Worm (Caenorhabditis elegans): Measurements from ENCODE around the gene ZK1248.4.

ce11 chrII:5777372-5777771, 41.0 kb upstream of the ZK1248.4 start:
- TF ChIP-seq ceh-13 (GFP tag; optimal IDR thresholded peaks at IDR 0.05): no peak
- no peak for TF ChIP-seq F13C5.2 (tag; optimal IDR thresholded peaks at IDR 0.05)
- no peak for TF ChIP-seq hmbx-1 (tag; optimal IDR thresholded peaks at IDR 0.05)
- no peak for TF ChIP-seq ceh-36 (tag; optimal IDR thresholded peaks at IDR 0.05)
- no peak for TF ChIP-seq scrt-1 (GFP tag; IDR thresholded peaks at IDR 0.05)
- no peak for TF ChIP-seq tbx-37 (GFP tag; conservative IDR thresholded peaks at IDR 0.05)
- TF ChIP-seq B0310.2 (tag; optimal IDR thresholded peaks at IDR 0.05): no peak
- no peak for TF ChIP-seq ama-1 (optimal IDR thresholded peaks at IDR 0.05)
- TF ChIP-seq aly-1 (tag; optimal IDR thresholded peaks at IDR 0.05): no peak
- no peak for TF ChIP-seq flt-1 (GFP tag; IDR thresholded peaks at IDR 0.05)
- TF ChIP-seq tra-4 (tag; optimal IDR thresholded peaks at IDR 0.05): no peak
- TF ChIP-seq tbx-11 (GFP tag; IDR thresholded peaks at IDR 0.05): no peak
- no peak for TF ChIP-seq pes-1 (GFP tag; IDR thresholded peaks at IDR 0.05)
- TF ChIP-seq hnd-1 (tag; optimal IDR thresholded peaks at IDR 0.05): no peak

Data from whole organism, early embryonic.